Fruit fly (Drosophila melanogaster): ENCODE results near the gene Hpd.

Gene Hpd

dm6 chr3L:20442674-20443313, 3.1 kb upstream of the Hpd start:
- TF ChIP-seq tai (GFP tag; optimal IDR thresholded peaks at IDR 0.05) (no peak), OdsH (GFP tag; optimal IDR thresholded peaks at IDR 0.05) (no peak), dl (GFP tag; optimal IDR thresholded peaks at IDR 0.05; ENCODE audit: insufficient read depth in 1 of 2, partially characterized antibody in 2 of 2) (peak; percentile 6 to 73), Dif (GFP tag; optimal IDR thresholded peaks at IDR 0.05; ENCODE audit: partially characterized antibody) (peak; percentile 67), N (GFP tag; optimal IDR thresholded peaks at IDR 0.05) (no peak), Myc (optimal IDR thresholded peaks at IDR 0.05) (peak; percentile 64), Abd-B (GFP tag; optimal IDR thresholded peaks at IDR 0.05) (no peak)

dm6 chr3L:20441632-20442469, 2.2 kb upstream of the Hpd start, which contains the start of gene CG5910:
Gene CG5910 (plus strand): TSS chr3L:20442419.
- TF ChIP-seq Vsx2 (GFP tag; optimal IDR thresholded peaks at IDR 0.05; ENCODE audit: partially characterized antibody) (no peak), br (GFP tag; optimal IDR thresholded peaks at IDR 0.05) (no peak), OdsH (GFP tag; optimal IDR thresholded peaks at IDR 0.05) (peak; percentile 69), CrebA (GFP tag; optimal IDR thresholded peaks at IDR 0.05; ENCODE audit: borderline replicate concordance) (no peak), Rel (GFP tag; optimal IDR thresholded peaks at IDR 0.05) (no peak), Rel (tag; optimal IDR thresholded peaks at IDR 0.05) (peak; percentile 20), h (GFP tag; optimal IDR thresholded peaks at IDR 0.05) (peak; percentile 55), Abd-B (GFP tag; optimal IDR thresholded peaks at IDR 0.05) (no peak), brk (GFP tag; optimal IDR thresholded peaks at IDR 0.05) (no peak), dsf (GFP tag; optimal IDR thresholded peaks at IDR 0.05; ENCODE audit: borderline replicate concordance) (no peak), Mio (GFP tag; optimal IDR thresholded peaks at IDR 0.05) (no peak), sage (GFP tag; optimal IDR thresholded peaks at IDR 0.05) (no peak), Hr78 (GFP tag; optimal IDR thresholded peaks at IDR 0.05) (no peak), GATAd (GFP tag; optimal IDR thresholded peaks at IDR 0.05) (no peak), CG32264 (GFP tag; optimal IDR thresholded peaks at IDR 0.05) (no peak), pan (optimal IDR thresholded peaks at IDR 0.05) (no peak), foxo (GFP tag; optimal IDR thresholded peaks at IDR 0.05) (no peak), rgr (GFP tag; optimal IDR thresholded peaks at IDR 0.05) (peak; percentile 63), jim (GFP tag; optimal IDR thresholded peaks at IDR 0.05) (no peak), N (GFP tag; optimal IDR thresholded peaks at IDR 0.05) (no peak), Myc (optimal IDR thresholded peaks at IDR 0.05) (no peak), dl (GFP tag; optimal IDR thresholded peaks at IDR 0.05; ENCODE audit: insufficient read depth in 1 of 2, partially characterized antibody in 2 of 2) (no peak), CG9705 (GFP tag; optimal IDR thresholded peaks at IDR 0.05) (peak; percentile 58), Dif (GFP tag; optimal IDR thresholded peaks at IDR 0.05; ENCODE audit: partially characterized antibody) (no peak), Hr83 (GFP tag; optimal IDR thresholded peaks at IDR 0.05; ENCODE audit: poor library complexity, severe bottlenecking) (no peak), HLH106 (tag; optimal IDR thresholded peaks at IDR 0.05) (peak; percentile 78), Hnf4 (GFP tag; optimal IDR thresholded peaks at IDR 0.05) (no peak), dmrt93B (GFP tag; optimal IDR thresholded peaks at IDR 0.05) (no peak), Sp1 (GFP tag; optimal IDR thresholded peaks at IDR 0.05) (peak; percentile 85), tai (GFP tag; optimal IDR thresholded peaks at IDR 0.05) (no peak), Dfd (GFP tag; optimal IDR thresholded peaks at IDR 0.05) (no peak), lola (GFP tag; optimal IDR thresholded peaks at IDR 0.05) (no peak), ey (GFP tag; optimal IDR thresholded peaks at IDR 0.05) (peak; percentile 1), fru (GFP tag; optimal IDR thresholded peaks at IDR 0.05) (no peak), Jra (GFP tag; optimal IDR thresholded peaks at IDR 0.05) (no peak), psq (GFP tag; optimal IDR thresholded peaks at IDR 0.05) (peak; percentile 64), sv (GFP tag; optimal IDR thresholded peaks at IDR 0.05) (peak; percentile 50), usp (GFP tag; optimal IDR thresholded peaks at IDR 0.05) (no peak), woc (GFP tag; optimal IDR thresholded peaks at IDR 0.05) (peak; percentile 2)

Data from whole organism, wandering third instar larva.